Worm (Caenorhabditis elegans): ENCODE results near the gene ruvb-2.
A peak's percentile ranks its signal among the peaks of the same experiment; 100 is the strongest.

DNA sequence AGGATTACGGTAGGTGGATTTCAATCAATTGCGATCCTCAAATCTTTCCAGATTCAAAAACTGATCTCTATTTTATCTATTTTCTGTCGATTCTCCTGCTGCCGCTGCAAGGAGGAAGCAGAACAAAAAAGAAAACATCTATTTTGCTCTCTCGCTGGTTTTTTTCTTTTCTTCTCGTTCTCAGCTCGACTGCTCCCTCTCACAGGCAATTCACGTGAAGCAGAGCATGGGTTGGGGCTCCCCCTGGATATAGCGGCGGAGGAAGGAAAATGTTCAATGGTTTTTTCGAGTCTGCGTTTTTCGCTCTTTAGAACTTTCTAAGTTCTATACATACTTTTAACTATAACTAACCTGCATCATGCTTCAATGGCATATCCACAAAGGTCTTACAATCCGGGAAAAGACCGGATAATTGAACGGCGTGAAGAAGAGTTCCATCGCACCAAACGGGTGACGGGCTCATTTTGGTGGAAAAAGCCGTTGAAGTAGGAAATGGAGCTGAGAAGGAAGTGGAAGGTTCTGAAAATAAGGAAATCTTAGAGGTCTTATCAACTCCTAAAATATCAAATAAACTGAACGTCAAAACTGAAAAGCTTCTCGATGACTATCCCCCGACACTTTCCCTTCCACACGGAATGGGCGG lies 40.2 kb downstream of the ruvb-2 start:
- TF ChIP-seq aly-2 (tag; optimal IDR thresholded peaks at IDR 0.05) (no peak), alr-1 (tag; optimal IDR thresholded peaks at IDR 0.05) (no peak), ama-1 (optimal IDR thresholded peaks at IDR 0.05) (no peak), egl-27 (tag; optimal IDR thresholded peaks at IDR 0.05) (peak; percentile 87), mdl-1 (tag; optimal IDR thresholded peaks at IDR 0.05) (peak in 1 of 2 experiments; percentile 20), fos-1 (tag; optimal IDR thresholded peaks at IDR 0.05) (peak; percentile 18)
